Worm (Caenorhabditis elegans): ENCODE measurements around the gene C55A6.3.
A peak's percentile ranks its signal among the peaks of the same experiment; 100 is the strongest.

- TF ChIP-seq ztf-11 (tag; optimal IDR thresholded peaks at IDR 0.05) (no peak), unc-39 (tag; optimal IDR thresholded peaks at IDR 0.05) (no peak), unc-62 (GFP tag; optimal IDR thresholded peaks at IDR 0.05) (no peak), ceh-83 (GFP tag; optimal IDR thresholded peaks at IDR 0.05) (no peak), tbx-8 (GFP tag; optimal IDR thresholded peaks at IDR 0.05) (no peak), sptf-1 (tag; optimal IDR thresholded peaks at IDR 0.05) (peak; percentile 14), lin-13 (tag; optimal IDR thresholded peaks at IDR 0.05) (no peak), ceh-43 (GFP tag; optimal IDR thresholded peaks at IDR 0.05) (no peak), nhr-28 (tag; optimal IDR thresholded peaks at IDR 0.05) (no peak), snpc-4 (tag; optimal IDR thresholded peaks at IDR 0.05) (no peak)
These were observed 19.6 kb upstream of the C55A6.3 start for ce11 chrV:11532964-11533363.

Data from whole organism, mixed stage, embryonic.